Worm (Caenorhabditis elegans) whole organism, L2 larva: ENCODE results near the gene C33E10.10.

Experiments
- C34F6.9 ChIP-seq: fragments of 150-350 bp; optimal IDR thresholded peaks from 2 replicates; lab custom pipeline; 2014; ENCODE audit warnings: missing biosample characterization, missing genetic modification characterization
- F13H6.1 ChIP-seq: sonication (generic microtip); optimal IDR thresholded peaks from 2 replicates; lab custom pipeline; 2016; ENCODE audit warnings: missing genetic modification characterization, missing compliant biosample characterization
- R02D3.7 ChIP-seq: fragments of 150-350 bp; optimal IDR thresholded peaks from 2 replicates; lab custom pipeline; 2014; ENCODE audit warnings: missing biosample characterization, missing genetic modification characterization
- Y55F3AM.14 ChIP-seq: fragments of 200-800 bp; sonication (Bioruptor generic); optimal IDR thresholded peaks from 2 replicates; lab custom pipeline; 2018; ENCODE audit warnings: mild to moderate bottlenecking, missing genetic modification characterization, missing compliant biosample characterization
- ZK546.5 ChIP-seq: sonication (generic microtip); optimal IDR thresholded peaks from 2 replicates; lab custom pipeline; 2017; ENCODE audit warnings: missing biosample characterization, missing genetic modification characterization
- alr-1 ChIP-seq: fragments of 150-350 bp; optimal IDR thresholded peaks from 2 replicates; lab custom pipeline; 2014; ENCODE audit warnings: missing biosample characterization, missing genetic modification characterization
- aly-2 ChIP-seq: fragments of 150-350 bp; optimal IDR thresholded peaks from 2 replicates; lab custom pipeline; 2014; ENCODE audit warnings: missing biosample characterization, missing genetic modification characterization
- ama-1 ChIP-seq: fragments of 150-350 bp; optimal IDR thresholded peaks from 2 replicates; lab custom pipeline; 2018; ENCODE audit warnings: inconsistent platforms
- blmp-1 ChIP-seq: sonication (generic microtip); optimal IDR thresholded peaks from 2 replicates; lab custom pipeline; 2017; ENCODE audit warnings: missing genetic modification characterization, mild to moderate bottlenecking, missing compliant biosample characterization, antibody characterized with exemption, moderate library complexity; ENCODE audit not compliant: insufficient read depth
- ceh-16 ChIP-seq: fragments of 150-350 bp; optimal IDR thresholded peaks from 2 replicates; lab custom pipeline; 2014; ENCODE audit warnings: missing biosample characterization, missing genetic modification characterization
- ceh-82 ChIP-seq: fragments of 150-350 bp; optimal IDR thresholded peaks from 2 replicates; lab custom pipeline; 2014; ENCODE audit warnings: missing biosample characterization, missing genetic modification characterization
- dmd-4 ChIP-seq: sonication (generic microtip); optimal IDR thresholded peaks from 2 replicates; lab custom pipeline; 2017; ENCODE audit warnings: missing biosample characterization, missing genetic modification characterization
- egl-27 ChIP-seq: sonication (generic microtip); optimal IDR thresholded peaks from 3 replicates; lab custom pipeline; 2017; ENCODE audit warnings: missing biosample characterization, missing genetic modification reagents, missing genetic modification characterization
- elt-1 ChIP-seq: fragments of 150-350 bp; optimal IDR thresholded peaks from 2 replicates; lab custom pipeline; 2014; ENCODE audit warnings: missing biosample characterization, missing genetic modification characterization
- elt-3 ChIP-seq: sonication (generic microtip); optimal IDR thresholded peaks from 2 replicates; lab custom pipeline; 2017; ENCODE audit warnings: missing biosample characterization, missing genetic modification characterization
- fos-1 ChIP-seq: fragments of 150-350 bp; optimal IDR thresholded peaks from 2 replicates; lab custom pipeline; 2014; ENCODE audit warnings: missing biosample characterization, missing genetic modification characterization
- gmeb-1 ChIP-seq: fragments of 150-350 bp; optimal IDR thresholded peaks from 2 replicates; lab custom pipeline; 2014; ENCODE audit warnings: missing biosample characterization, missing genetic modification characterization
- lin-11 ChIP-seq: fragments of 150-350 bp; sonication (generic microtip); optimal IDR thresholded peaks from 2 replicates; lab custom pipeline; 2014; ENCODE audit warnings: missing biosample characterization, missing genetic modification characterization, inconsistent platforms, mixed read lengths
- lin-13 ChIP-seq: fragments of 150-350 bp; optimal IDR thresholded peaks from 2 replicates; lab custom pipeline; 2014; ENCODE audit warnings: missing biosample characterization, missing genetic modification reagents, missing genetic modification characterization
- lin-39 ChIP-seq: fragments of 150-350 bp; optimal IDR thresholded peaks from 2 replicates; lab custom pipeline; 2014; ENCODE audit warnings: missing biosample characterization, missing genetic modification reagents, missing genetic modification characterization
- lsy-2 ChIP-seq, 2 experiments: fragments of 150-350 bp in 1 of 2; sonication (generic microtip) in 1 of 2; optimal IDR thresholded peaks; 2 replicates each; lab custom pipeline; 2014 to 2017; ENCODE audit warnings: missing biosample characterization in 2 of 2, missing genetic modification characterization in 2 of 2
- mab-5 ChIP-seq: fragments of 150-350 bp; optimal IDR thresholded peaks from 2 replicates; lab custom pipeline; 2014; ENCODE audit warnings: missing biosample characterization, missing genetic modification characterization
- mbf-1 ChIP-seq: sonication (generic microtip); optimal IDR thresholded peaks from 2 replicates; lab custom pipeline; 2017; ENCODE audit warnings: missing biosample characterization, missing genetic modification characterization
- mdl-1 ChIP-seq, 2 experiments: fragments of 150-350 bp in 1 of 2; sonication (generic microtip) in 1 of 2; optimal IDR thresholded peaks; 2 replicates each; lab custom pipeline; 2017; ENCODE audit warnings: missing biosample characterization in 2 of 2, missing genetic modification characterization in 2 of 2
- nhr-11 ChIP-seq: fragments of 150-350 bp; optimal IDR thresholded peaks from 2 replicates; lab custom pipeline; 2014; ENCODE audit warnings: missing biosample characterization, missing genetic modification characterization
- nhr-12 ChIP-seq: fragments of 150-350 bp; optimal IDR thresholded peaks from 2 replicates; lab custom pipeline; 2014; ENCODE audit warnings: missing biosample characterization, missing genetic modification characterization
- nhr-21 ChIP-seq: fragments of 150-350 bp; optimal IDR thresholded peaks from 2 replicates; lab custom pipeline; 2014; ENCODE audit warnings: missing biosample characterization, missing genetic modification characterization
- nhr-25 ChIP-seq: fragments of 150-350 bp; sonication (generic microtip); optimal IDR thresholded peaks from 3 replicates; lab custom pipeline; 2014; ENCODE audit warnings: missing biosample characterization, missing genetic modification characterization
- nhr-6 ChIP-seq: fragments of 150-350 bp; optimal IDR thresholded peaks from 2 replicates; lab custom pipeline; 2014; ENCODE audit warnings: missing biosample characterization, missing genetic modification characterization
- nhr-77 ChIP-seq: fragments of 150-350 bp; optimal IDR thresholded peaks from 2 replicates; lab custom pipeline; 2014; ENCODE audit warnings: missing biosample characterization, missing genetic modification characterization
- peb-1 ChIP-seq: fragments of 150-350 bp; optimal IDR thresholded peaks from 2 replicates; lab custom pipeline; 2014; ENCODE audit warnings: missing biosample characterization, missing genetic modification characterization
- sem-4 ChIP-seq: fragments of 150-350 bp; optimal IDR thresholded peaks from 2 replicates; lab custom pipeline; 2014; ENCODE audit warnings: missing biosample characterization, missing genetic modification reagents, missing genetic modification characterization
- snpc-4 ChIP-seq: fragments of 150-350 bp; optimal IDR thresholded peaks from 2 replicates; lab custom pipeline; 2014; ENCODE audit warnings: missing biosample characterization, missing genetic modification characterization
- unc-39 ChIP-seq: fragments of 150-350 bp; optimal IDR thresholded peaks from 2 replicates; lab custom pipeline; 2014; ENCODE audit warnings: missing biosample characterization, missing genetic modification characterization
- unc-55 ChIP-seq: fragments of 150-350 bp; sonication (generic microtip); optimal IDR thresholded peaks from 3 replicates; lab custom pipeline; 2014; ENCODE audit warnings: missing biosample characterization, missing genetic modification reagents, missing genetic modification characterization
- unc-62 ChIP-seq: fragments of 150-350 bp; optimal IDR thresholded peaks from 2 replicates; lab custom pipeline; 2014; ENCODE audit warnings: missing biosample characterization, missing genetic modification reagents, missing genetic modification characterization
- zag-1 ChIP-seq: fragments of 150-350 bp; optimal IDR thresholded peaks from 2 replicates; lab custom pipeline; 2014; ENCODE audit warnings: missing biosample characterization, missing genetic modification characterization
- ztf-1 ChIP-seq: fragments of 200-800 bp; sonication (Bioruptor generic); conservative IDR thresholded peaks from 2 replicates; pipeline ENCODE4 v1.3.6; 2022; ENCODE audit warnings: missing genetic modification characterization, missing compliant biosample characterization
- ztf-4 ChIP-seq: fragments of 150-350 bp; optimal IDR thresholded peaks from 2 replicates; lab custom pipeline; 2014; ENCODE audit warnings: missing biosample characterization, missing genetic modification characterization

The C33E10.10 gene

ce11 chrX:17329075-17329474, 27.3 kb upstream of the C33E10.10 start:
- TF ChIP-seq ama-1 (no peak), ztf-4 (tag; lab: Kevin White, UChicago) (no peak), fos-1 (tag; lab: Kevin White, UChicago) (peak; percentile 82)

- TF ChIP-seq nhr-11 (tag; lab: Kevin White, UChicago) (no peak), unc-55 (GFP tag; lab: Kevin White, UChicago) (no peak), lin-39 (tag; lab: Kevin White, UChicago) (no peak)
- TF ChIP-seq, all 48 proteins: peak for 0
Measured at ce11 chrX:17327226-17327625, 25.4 kb upstream of the C33E10.10 start.

ce11 chrX:17324954-17325353, 23.2 kb upstream of the C33E10.10 start:
- TF ChIP-seq aly-2 (tag; lab: Kevin White, UChicago) (no peak), peb-1 (tag; lab: Kevin White, UChicago) (no peak), elt-3 (tag; lab: Kevin White, UChicago) (no peak), ceh-82 (tag; lab: Kevin White, UChicago) (no peak), alr-1 (tag; lab: Kevin White, UChicago) (no peak), egl-27 (tag; lab: Kevin White, UChicago) (no peak), lin-39 (tag; lab: Kevin White, UChicago) (no peak), nhr-12 (tag; lab: Kevin White, UChicago) (no peak), mab-5 (tag; lab: Kevin White, UChicago) (no peak), unc-39 (tag; lab: Kevin White, UChicago) (no peak), C34F6.9 (tag; lab: Kevin White, UChicago) (no peak), mdl-1 (tag; optimal IDR thresholded peaks at IDR 0.05; lab: Kevin White, UChicago) (no peak), nhr-77 (tag; lab: Kevin White, UChicago) (no peak), lsy-2 (tag; optimal IDR thresholded peaks at IDR 0.05; lab: Kevin White, UChicago) (no peak), unc-55 (GFP tag; lab: Kevin White, UChicago) (no peak), gmeb-1 (tag; lab: Kevin White, UChicago) (no peak), sem-4 (tag; lab: Kevin White, UChicago) (no peak), Y55F3AM.14 (GFP tag; lab: Kevin White, UChicago) (no peak), blmp-1 (tag; lab: Kevin White, UChicago) (no peak), ztf-1 (GFP tag; lab: Robert Waterston, UW) (no peak)

- TF ChIP-seq aly-2 (tag; lab: Kevin White, UChicago), result no peak
- no peak for TF ChIP-seq lin-39 (tag; lab: Kevin White, UChicago)
- no peak for TF ChIP-seq peb-1 (tag; lab: Kevin White, UChicago)
- no peak for TF ChIP-seq nhr-25 (tag; lab: Kevin White, UChicago)
- TF ChIP-seq sem-4 (tag; lab: Kevin White, UChicago), result no peak
- no peak for TF ChIP-seq nhr-21 (tag; lab: Kevin White, UChicago)
- TF ChIP-seq elt-3 (tag; lab: Kevin White, UChicago), result no peak
- TF ChIP-seq Y55F3AM.14 (GFP tag; lab: Kevin White, UChicago), result no peak
- TF ChIP-seq ceh-16 (tag; lab: Kevin White, UChicago), result no peak
- TF ChIP-seq, all 48 proteins: peak for 0
Measured at ce11 chrX:17320572-17320971, 18.8 kb upstream of the C33E10.10 start.

ce11 chrX:17318284-17318683, 16.5 kb upstream of the C33E10.10 start, which contains the start of gene ptr-5:
TSS of gene ptr-5 (plus strand) at chrX:17318584.
- TF ChIP-seq aly-2 (tag; lab: Kevin White, UChicago), result no peak
- no peak for TF ChIP-seq lin-13 (GFP tag; lab: Kevin White, UChicago)
- TF ChIP-seq egl-27 (tag; lab: Kevin White, UChicago), result no peak
- TF ChIP-seq, all 48 proteins: peak for 0

- peak; percentile 1 to 10 for TF ChIP-seq lsy-2 (tag; optimal IDR thresholded peaks at IDR 0.05; lab: Kevin White, UChicago)
- TF ChIP-seq lin-39 (tag; lab: Kevin White, UChicago), result no peak
- no peak for TF ChIP-seq Y55F3AM.14 (GFP tag; lab: Kevin White, UChicago)
- no peak for TF ChIP-seq mdl-1 (tag; optimal IDR thresholded peaks at IDR 0.05; lab: Kevin White, UChicago)
- TF ChIP-seq dmd-4 (tag; lab: Kevin White, UChicago), result no peak
- TF ChIP-seq fos-1 (tag; lab: Kevin White, UChicago), result no peak
- no peak for TF ChIP-seq ztf-1 (GFP tag; lab: Robert Waterston, UW)
- TF ChIP-seq F13H6.1, result peak; percentile 55
- TF ChIP-seq ZK546.5 (tag; lab: Kevin White, UChicago), result no peak
- TF ChIP-seq ceh-16 (tag; lab: Kevin White, UChicago), result no peak
- TF ChIP-seq mab-5 (tag; lab: Kevin White, UChicago), result no peak
- TF ChIP-seq nhr-6 (tag; lab: Kevin White, UChicago), result no peak
- TF ChIP-seq zag-1 (tag; lab: Kevin White, UChicago), result peak; percentile 36
- no peak for TF ChIP-seq unc-62 (GFP tag; lab: Kevin White, UChicago)
- TF ChIP-seq unc-55 (GFP tag; lab: Kevin White, UChicago), result peak; percentile 39
- TF ChIP-seq lin-13 (GFP tag; lab: Kevin White, UChicago), result no peak
- TF ChIP-seq ztf-4 (tag; lab: Kevin White, UChicago), result no peak
- TF ChIP-seq R02D3.7 (tag; lab: Kevin White, UChicago), result no peak
- TF ChIP-seq sem-4 (tag; lab: Kevin White, UChicago), result no peak
- no peak for TF ChIP-seq elt-1 (tag; lab: Kevin White, UChicago)
- no peak for TF ChIP-seq mbf-1 (tag; lab: Kevin White, UChicago)
- TF ChIP-seq lin-11 (tag; lab: Kevin White, UChicago), result peak; percentile 49
- no peak for TF ChIP-seq egl-27 (tag; lab: Kevin White, UChicago)
- TF ChIP-seq aly-2 (tag; lab: Kevin White, UChicago), result no peak
- no peak for TF ChIP-seq snpc-4 (tag; lab: Kevin White, UChicago)
- no peak for TF ChIP-seq ama-1
Measured at ce11 chrX:17314948-17315347, 13.1 kb upstream of the C33E10.10 start.
